Worm (Caenorhabditis elegans) whole organism, late embryonic: ENCODE measurements around the gene F54H5.2.
A peak's percentile ranks its signal among the peaks of the same experiment; 100 is the strongest.

Experiments
- C08G9.2 ChIP-seq: sonication (generic microtip); optimal IDR thresholded peaks from 2 replicates; lab custom pipeline; 2016; ENCODE audit warnings: mild to moderate bottlenecking, missing genetic modification characterization, moderate library complexity, missing compliant biosample characterization
- C38D4.7 ChIP-seq: fragments of 200-800 bp; sonication (Bioruptor generic); optimal IDR thresholded peaks from 2 replicates; lab custom pipeline; 2018; ENCODE audit warnings: mild to moderate bottlenecking, missing genetic modification characterization, moderate library complexity, missing compliant biosample characterization
- F13H6.1 ChIP-seq: sonication (generic microtip); optimal IDR thresholded peaks from 2 replicates; lab custom pipeline; 2016; ENCODE audit warnings: missing genetic modification characterization, missing compliant biosample characterization
- K02D7.2 ChIP-seq: sonication (generic microtip); optimal IDR thresholded peaks from 2 replicates; lab custom pipeline; 2017; ENCODE audit warnings: mild to moderate bottlenecking, missing genetic modification characterization, missing compliant biosample characterization
- K09A11.1 ChIP-seq: sonication (generic microtip); optimal IDR thresholded peaks from 2 replicates; lab custom pipeline; 2017; ENCODE audit warnings: antibody characterized with exemption, mild to moderate bottlenecking, missing genetic modification characterization, missing compliant biosample characterization; ENCODE audit not compliant: insufficient read depth
- T23F11.4 ChIP-seq: fragments of 200-800 bp; sonication (Bioruptor generic); optimal IDR thresholded peaks from 2 replicates; lab custom pipeline; 2018; ENCODE audit warnings: mild to moderate bottlenecking, missing genetic modification characterization, missing compliant biosample characterization
- Y22D7AL.16 ChIP-seq: sonication (generic microtip); optimal IDR thresholded peaks from 2 replicates; lab custom pipeline; 2016; ENCODE audit warnings: missing genetic modification characterization, missing compliant biosample characterization
- ahr-1 ChIP-seq: sonication (generic microtip); optimal IDR thresholded peaks from 2 replicates; lab custom pipeline; 2016; ENCODE audit warnings: missing genetic modification characterization, missing compliant biosample characterization
- ama-1 ChIP-seq: fragments of 150-350 bp; optimal IDR thresholded peaks from 2 replicates; lab custom pipeline; 2014
- ceh-14 ChIP-seq: sonication (generic microtip); optimal IDR thresholded peaks from 2 replicates; lab custom pipeline; 2016; ENCODE audit warnings: missing genotype, missing genetic modification characterization, missing compliant biosample characterization
- ceh-18 ChIP-seq: sonication (generic microtip); optimal IDR thresholded peaks from 2 replicates; lab custom pipeline; 2016; ENCODE audit warnings: missing genetic modification characterization, missing compliant biosample characterization
- ceh-19 ChIP-seq: fragments of 200-800 bp; sonication (Bioruptor generic); optimal IDR thresholded peaks from 2 replicates; lab custom pipeline; 2018; ENCODE audit warnings: mild to moderate bottlenecking, missing genetic modification characterization, missing compliant biosample characterization
- ceh-2 ChIP-seq: sonication (generic microtip); optimal IDR thresholded peaks from 2 replicates; lab custom pipeline; 2016; ENCODE audit warnings: missing genotype, missing genetic modification characterization, missing compliant biosample characterization
- ceh-22 ChIP-seq: sonication (generic microtip); optimal IDR thresholded peaks from 2 replicates; lab custom pipeline; 2017; ENCODE audit warnings: missing biosample characterization, missing genetic modification characterization
- ceh-24 ChIP-seq: sonication (generic microtip); optimal IDR thresholded peaks from 2 replicates; lab custom pipeline; 2016; ENCODE audit warnings: mild to moderate bottlenecking, missing genetic modification characterization, missing compliant biosample characterization
- ceh-30 ChIP-seq: fragments of 150-350 bp; optimal IDR thresholded peaks from 2 replicates; lab custom pipeline; 2014; ENCODE audit warnings: missing biosample characterization, missing genetic modification characterization
- ceh-45 ChIP-seq: fragments of 200-800 bp; sonication (Bioruptor generic); IDR thresholded peaks from 2 replicates; pipeline ENCODE4 v1.3.6; 2022; ENCODE audit warnings: missing genetic modification reagents, missing genetic modification characterization, missing compliant biosample characterization
- ceh-48 ChIP-seq: sonication (generic microtip); optimal IDR thresholded peaks from 2 replicates; lab custom pipeline; 2016; ENCODE audit warnings: missing genetic modification characterization, inconsistent platforms, missing compliant biosample characterization
- ceh-6 ChIP-seq: fragments of 200-800 bp; sonication (Bioruptor generic); optimal IDR thresholded peaks from 2 replicates; lab custom pipeline; 2018; ENCODE audit warnings: mild to moderate bottlenecking, missing genetic modification characterization, missing compliant biosample characterization
- che-1 ChIP-seq: sonication (generic microtip); optimal IDR thresholded peaks from 2 replicates; lab custom pipeline; 2016; ENCODE audit warnings: mild to moderate bottlenecking, missing genetic modification characterization, missing compliant biosample characterization
- dmd-4 ChIP-seq: sonication (generic microtip); optimal IDR thresholded peaks from 2 replicates; lab custom pipeline; 2016; ENCODE audit warnings: borderline replicate concordance, missing genetic modification characterization, missing compliant biosample characterization
- dve-1 ChIP-seq: sonication (generic microtip); optimal IDR thresholded peaks from 2 replicates; lab custom pipeline; 2017; ENCODE audit warnings: antibody characterized with exemption, mild to moderate bottlenecking, missing genetic modification characterization, missing compliant biosample characterization
- elt-2 ChIP-seq: sonication (generic microtip); optimal IDR thresholded peaks from 2 replicates; lab custom pipeline; 2016; ENCODE audit warnings: missing genetic modification reagents, missing genetic modification characterization, missing compliant biosample characterization
- elt-4 ChIP-seq: sonication (generic microtip); optimal IDR thresholded peaks from 2 replicates; lab custom pipeline; 2016; ENCODE audit warnings: missing genetic modification characterization, missing compliant biosample characterization
- ets-4 ChIP-seq: sonication (generic microtip); optimal IDR thresholded peaks from 2 replicates; lab custom pipeline; 2016; ENCODE audit warnings: missing genetic modification characterization, missing compliant biosample characterization
- eyg-1 ChIP-seq: sonication (generic microtip); optimal IDR thresholded peaks from 2 replicates; lab custom pipeline; 2016; ENCODE audit warnings: missing genotype, missing genetic modification characterization, missing compliant biosample characterization
- fkh-10 ChIP-seq: fragments of 150-350 bp; optimal IDR thresholded peaks from 2 replicates; lab custom pipeline; 2014; ENCODE audit warnings: missing biosample characterization, missing genetic modification reagents, missing genetic modification characterization
- fkh-6 ChIP-seq: sonication (generic microtip); optimal IDR thresholded peaks from 2 replicates; lab custom pipeline; 2016; ENCODE audit warnings: missing genetic modification characterization, missing compliant biosample characterization
- hlh-30 ChIP-seq: sonication (generic microtip); optimal IDR thresholded peaks from 2 replicates; lab custom pipeline; 2017; ENCODE audit warnings: antibody characterized with exemption, missing genetic modification characterization, missing compliant biosample characterization; ENCODE audit not compliant: insufficient read depth
- madf-2 ChIP-seq: sonication (generic microtip); optimal IDR thresholded peaks from 2 replicates; lab custom pipeline; 2017; ENCODE audit warnings: missing genetic modification characterization, missing compliant biosample characterization
- mec-3 ChIP-seq: sonication (generic microtip); optimal IDR thresholded peaks from 2 replicates; lab custom pipeline; 2016; ENCODE audit warnings: borderline replicate concordance, missing genetic modification characterization, missing compliant biosample characterization
- nfya-1 ChIP-seq: sonication (generic microtip); optimal IDR thresholded peaks from 2 replicates; lab custom pipeline; 2017; ENCODE audit warnings: missing genetic modification characterization, mild to moderate bottlenecking, missing compliant biosample characterization, antibody characterized with exemption, moderate library complexity
- odd-2 ChIP-seq: sonication (generic microtip); optimal IDR thresholded peaks from 2 replicates; lab custom pipeline; 2017; ENCODE audit warnings: antibody characterized with exemption, mild to moderate bottlenecking, missing genetic modification characterization, missing compliant biosample characterization
- pat-9 ChIP-seq: fragments of 200-800 bp; sonication (Bioruptor generic); optimal IDR thresholded peaks from 2 replicates; lab custom pipeline; 2018; ENCODE audit warnings: mild to moderate bottlenecking, missing genetic modification characterization, moderate library complexity, missing compliant biosample characterization
- pax-1 ChIP-seq: fragments of 150-350 bp; optimal IDR thresholded peaks from 2 replicates; lab custom pipeline; 2014; ENCODE audit warnings: missing biosample characterization, missing genetic modification characterization
- pha-2 ChIP-seq: sonication (generic microtip); optimal IDR thresholded peaks from 2 replicates; lab custom pipeline; 2017; ENCODE audit warnings: mild to moderate bottlenecking, missing genetic modification characterization, missing compliant biosample characterization
- pqm-1 ChIP-seq: sonication (generic microtip); optimal IDR thresholded peaks from 2 replicates; lab custom pipeline; 2016; ENCODE audit warnings: missing genetic modification characterization, missing compliant biosample characterization
- pros-1 ChIP-seq: fragments of 150-350 bp; optimal IDR thresholded peaks from 2 replicates; lab custom pipeline; 2014; ENCODE audit warnings: missing biosample characterization, missing genetic modification reagents, missing genetic modification characterization
- sox-4 ChIP-seq: sonication (generic microtip); optimal IDR thresholded peaks from 2 replicates; lab custom pipeline; 2017; ENCODE audit warnings: mild to moderate bottlenecking, missing genetic modification characterization, inconsistent platforms, missing compliant biosample characterization
- syd-9 ChIP-seq: sonication (generic microtip); optimal IDR thresholded peaks from 2 replicates; lab custom pipeline; 2016; ENCODE audit warnings: mild to moderate bottlenecking, missing genetic modification characterization, moderate library complexity, missing compliant biosample characterization
- ttx-3 ChIP-seq: sonication (generic microtip); optimal IDR thresholded peaks from 2 replicates; lab custom pipeline; 2016; ENCODE audit warnings: missing genetic modification reagents, missing genetic modification characterization, missing compliant biosample characterization
- unc-42 ChIP-seq: sonication (generic microtip); optimal IDR thresholded peaks from 2 replicates; lab custom pipeline; 2016; ENCODE audit warnings: missing genotype, missing genetic modification characterization, missing compliant biosample characterization
- unc-55 ChIP-seq: sonication (generic microtip); optimal IDR thresholded peaks from 2 replicates; lab custom pipeline; 2017; ENCODE audit warnings: missing biosample characterization, missing genetic modification reagents, missing genetic modification characterization
- unc-86 ChIP-seq: sonication (generic microtip); optimal IDR thresholded peaks from 2 replicates; lab custom pipeline; 2016; ENCODE audit warnings: missing genetic modification characterization, missing compliant biosample characterization
- zip-5 ChIP-seq: sonication (generic microtip); optimal IDR thresholded peaks from 2 replicates; lab custom pipeline; 2016; ENCODE audit warnings: missing genetic modification characterization, missing compliant biosample characterization
- ztf-16 ChIP-seq: sonication (generic microtip); optimal IDR thresholded peaks from 2 replicates; lab custom pipeline; 2017; ENCODE audit warnings: missing genetic modification characterization, missing compliant biosample characterization

Gene F54H5.2

ce11 chrII:6588605-6589292 is 38.5 kb upstream of the F54H5.2 start, which contains the start of gene icd-1 (continued):
- TF ChIP-seq zip-5 (tag; lab: Kevin White, UChicago) (no peak), nfya-1 (tag; lab: Kevin White, UChicago) (peak; percentile 96), pax-1 (tag; lab: Kevin White, UChicago) (peak; percentile 87), ceh-30 (tag; lab: Kevin White, UChicago) (peak; percentile 82), ttx-3 (tag; lab: Kevin White, UChicago) (no peak), eyg-1 (tag; lab: Kevin White, UChicago) (no peak), ceh-22 (no peak), ceh-6 (GFP tag; lab: Kevin White, UChicago) (no peak), C38D4.7 (GFP tag; lab: Kevin White, UChicago) (no peak), unc-42 (tag; lab: Kevin White, UChicago) (peak; percentile 74), unc-86 (tag; lab: Kevin White, UChicago) (peak; percentile 39), elt-2 (peak; percentile 66), hlh-30 (tag; lab: Kevin White, UChicago) (peak; percentile 80), K02D7.2 (no peak), ets-4 (tag; lab: Kevin White, UChicago) (no peak), odd-2 (tag; lab: Kevin White, UChicago) (no peak), unc-55 (peak; percentile 97), pha-2 (tag; lab: Kevin White, UChicago) (no peak), dmd-4 (tag; lab: Kevin White, UChicago) (no peak), ceh-19 (GFP tag; lab: Kevin White, UChicago) (no peak), elt-4 (no peak), ztf-16 (tag; lab: Kevin White, UChicago) (no peak), ama-1 (lab: Kevin White, UChicago) (no peak), fkh-10 (no peak), F13H6.1 (tag; lab: Kevin White, UChicago) (no peak), ahr-1 (no peak), pqm-1 (tag; lab: Kevin White, UChicago) (no peak), fkh-6 (no peak), madf-2 (tag; lab: Kevin White, UChicago) (no peak), ceh-45 (GFP tag; lab: Robert Waterston, UW) (no peak), pros-1 (tag; lab: Kevin White, UChicago) (peak; percentile 59), ceh-2 (tag; lab: Kevin White, UChicago) (no peak), pat-9 (tag; lab: Kevin White, UChicago) (no peak), che-1 (no peak), sox-4 (tag; lab: Kevin White, UChicago) (no peak), ceh-48 (tag; lab: Kevin White, UChicago) (peak; percentile 17), mec-3 (tag; lab: Kevin White, UChicago) (no peak), dve-1 (tag; lab: Kevin White, UChicago) (peak; percentile 84), ceh-14 (tag; lab: Kevin White, UChicago) (peak; percentile 68), ceh-18 (tag; lab: Kevin White, UChicago) (peak; percentile 93), T23F11.4 (GFP tag; lab: Kevin White, UChicago) (no peak), syd-9 (tag; lab: Kevin White, UChicago) (peak; percentile 54)

- TF ChIP-seq K09A11.1 (tag; lab: Kevin White, UChicago), result no peak
- TF ChIP-seq ceh-24 (tag; lab: Kevin White, UChicago), result no peak
- TF ChIP-seq ama-1 (lab: Kevin White, UChicago), result no peak
- no peak for TF ChIP-seq ets-4 (tag; lab: Kevin White, UChicago)
- no peak for TF ChIP-seq pha-2 (tag; lab: Kevin White, UChicago)
- TF ChIP-seq sox-4 (tag; lab: Kevin White, UChicago), result no peak
- no peak for TF ChIP-seq dve-1 (tag; lab: Kevin White, UChicago)
- TF ChIP-seq C08G9.2 (tag; lab: Kevin White, UChicago), result no peak
- TF ChIP-seq elt-2, result no peak
- no peak for TF ChIP-seq ceh-2 (tag; lab: Kevin White, UChicago)
- TF ChIP-seq Y22D7AL.16 (tag; lab: Kevin White, UChicago), result no peak
These were observed 37.9 kb upstream of the F54H5.2 start, which contains the start of gene vps-32.1 for ce11 chrII:6589408-6589807. vps-32.1 (plus strand) TSS chrII:6589708.
